Fruit fly (Drosophila melanogaster): ENCODE measurements around the gene Rfk.

The Rfk gene

dm6 chr3R:7911482-7911881, 1.6 kb downstream of the Rfk start, which contains the start of gene Prat (continued):
- no peak for TF ChIP-seq maf-S (GFP tag; optimal IDR thresholded peaks at IDR 0.05)
- TF ChIP-seq row (GFP tag; IDR thresholded peaks at IDR 0.05) = peak; percentile 17; the same call in 1 of the 3 replicates
- TF ChIP-seq CG34422 (GFP tag; IDR thresholded peaks at IDR 0.05) = peak; percentile 59; the same call in 2 of the 3 replicates
- no peak for TF ChIP-seq CG12219 (GFP tag; optimal IDR thresholded peaks at IDR 0.05)
- TF ChIP-seq Lim3 (GFP tag; IDR thresholded peaks at IDR 0.05) = no peak
- TF ChIP-seq H2.0 (GFP tag; IDR thresholded peaks at IDR 0.05) = no peak
- no peak for TF ChIP-seq bcd (GFP tag; optimal IDR thresholded peaks at IDR 0.05)
- TF ChIP-seq gsb (GFP tag; IDR thresholded peaks at IDR 0.05) = no peak
- TF ChIP-seq lilli (GFP tag; optimal IDR thresholded peaks at IDR 0.05) = no peak
- 0 out of 2 replicates have a peak, but pooled peaks have one; percentile 34 for TF ChIP-seq Atf6 (GFP tag; IDR thresholded peaks at IDR 0.05)
- no peak for TF ChIP-seq nmo (GFP tag; optimal IDR thresholded peaks at IDR 0.05)
- no peak for TF ChIP-seq CG18764 (GFP tag; optimal IDR thresholded peaks at IDR 0.05)
- peak; percentile 45 for TF ChIP-seq Sin3A (optimal IDR thresholded peaks at IDR 0.05)
- no peak for TF ChIP-seq NC2α (GFP tag; optimal IDR thresholded peaks at IDR 0.05)
- TF ChIP-seq psq (GFP tag; optimal IDR thresholded peaks at IDR 0.05) = no peak
- TF ChIP-seq jumu (GFP tag; optimal IDR thresholded peaks at IDR 0.05) = no peak
- no peak for TF ChIP-seq shn (GFP tag; optimal IDR thresholded peaks at IDR 0.05)
- TF ChIP-seq CG8359 (GFP tag; optimal IDR thresholded peaks at IDR 0.05; ENCODE audit: borderline replicate concordance) = no peak
- TF ChIP-seq Six4 (GFP tag; optimal IDR thresholded peaks at IDR 0.05) = no peak
- TF ChIP-seq chm (GFP tag; IDR thresholded peaks at IDR 0.05) = no peak
- no peak for TF ChIP-seq CG31388 (GFP tag; optimal IDR thresholded peaks at IDR 0.05)
- TF ChIP-seq ttk (GFP tag; IDR thresholded peaks at IDR 0.05) = no peak
- no peak for TF ChIP-seq Mrtf (GFP tag; IDR thresholded peaks at IDR 0.05)
- no peak for TF ChIP-seq usp (GFP tag; optimal IDR thresholded peaks at IDR 0.05)
- no peak for TF ChIP-seq Dad (GFP tag; optimal IDR thresholded peaks at IDR 0.05)
- TF ChIP-seq dmrt99B (tag; optimal IDR thresholded peaks at IDR 0.05) = no peak
- TF ChIP-seq sc (optimal IDR thresholded peaks at IDR 0.05) = no peak
- TF ChIP-seq sc (GFP tag; optimal IDR thresholded peaks at IDR 0.05) = no peak
- TF ChIP-seq CG8290 (GFP tag; optimal IDR thresholded peaks at IDR 0.05) = no peak
- no peak for TF ChIP-seq CG8290 (tag; optimal IDR thresholded peaks at IDR 0.05)
- no peak for TF ChIP-seq fd64A (GFP tag; optimal IDR thresholded peaks at IDR 0.05)
- TF ChIP-seq CG3407 (GFP tag; optimal IDR thresholded peaks at IDR 0.05) = no peak
- TF ChIP-seq CG2120 (GFP tag; optimal IDR thresholded peaks at IDR 0.05) = no peak
- peak; percentile 66; the same call in 2 of the 3 replicates for TF ChIP-seq mld (GFP tag; IDR thresholded peaks at IDR 0.05; ENCODE audit: partially characterized antibody)
- TF ChIP-seq CG8765 (GFP tag; IDR thresholded peaks at IDR 0.05) = no peak
- no peak for TF ChIP-seq CG9797 (GFP tag; optimal IDR thresholded peaks at IDR 0.05)
- TF ChIP-seq tup (GFP tag; optimal IDR thresholded peaks at IDR 0.05) = no peak
- TF ChIP-seq nerfin-1 (tag; optimal IDR thresholded peaks at IDR 0.05) = no peak
- no peak for TF ChIP-seq gt (GFP tag; IDR thresholded peaks at IDR 0.05)
- no peak for TF ChIP-seq sqz (GFP tag; optimal IDR thresholded peaks at IDR 0.05)
- no peak for TF ChIP-seq CG32532 (GFP tag; IDR thresholded peaks at IDR 0.05)
- no peak for TF ChIP-seq CG33557 (GFP tag; optimal IDR thresholded peaks at IDR 0.05)
- TF ChIP-seq HLH4C (GFP tag; IDR thresholded peaks at IDR 0.05; ENCODE audit: partially characterized antibody) = peak; percentile 78
- no peak for TF ChIP-seq CG7372 (GFP tag; IDR thresholded peaks at IDR 0.05)
- TF ChIP-seq cwo (GFP tag; optimal IDR thresholded peaks at IDR 0.05) = no peak
- no peak for TF ChIP-seq luna (GFP tag; optimal IDR thresholded peaks at IDR 0.05)
- TF ChIP-seq Atf3 (GFP tag; optimal IDR thresholded peaks at IDR 0.05) = no peak
- peak; percentile 33 for TF ChIP-seq stwl (tag; optimal IDR thresholded peaks at IDR 0.05)
- TF ChIP-seq Hand (GFP tag; optimal IDR thresholded peaks at IDR 0.05) = no peak
- TF ChIP-seq CG15479 (GFP tag; optimal IDR thresholded peaks at IDR 0.05) = peak; percentile 58
- TF ChIP-seq croc (GFP tag; conservative IDR thresholded peaks at IDR 0.05) = no peak
- TF ChIP-seq CG6813 (GFP tag; optimal IDR thresholded peaks at IDR 0.05) = no peak
- TF ChIP-seq BEAF-32 (GFP tag; optimal IDR thresholded peaks at IDR 0.05) = peak; percentile 80
